Fruit fly (Drosophila melanogaster): ENCODE data around the gene CG5071.

CG5071 gene

DNA sequence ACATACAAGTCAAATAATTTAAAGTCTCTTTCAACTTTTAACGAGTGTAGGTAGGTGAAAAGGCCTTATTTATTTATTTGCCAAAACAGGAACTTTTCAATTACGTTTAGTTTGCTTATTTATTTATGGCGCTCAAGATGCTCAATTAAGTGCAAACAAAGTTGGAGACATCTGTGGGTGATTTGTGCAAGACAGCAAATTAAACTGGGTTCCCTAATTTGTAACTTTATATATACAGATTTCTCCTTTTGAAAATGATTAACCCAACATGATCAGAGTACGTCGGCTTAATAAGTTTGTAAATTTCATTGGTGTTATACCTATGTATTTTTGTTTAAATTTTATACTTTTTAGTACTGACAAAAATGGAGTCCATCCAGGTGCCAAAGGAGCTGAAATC is at the start of gene CG5071:
TSS of gene CG5071 (plus strand) at position 301 of the 400 bp plus-strand sequence.
- TF ChIP-seq sv (GFP tag; optimal IDR thresholded peaks at IDR 0.05), result no peak

DNA sequence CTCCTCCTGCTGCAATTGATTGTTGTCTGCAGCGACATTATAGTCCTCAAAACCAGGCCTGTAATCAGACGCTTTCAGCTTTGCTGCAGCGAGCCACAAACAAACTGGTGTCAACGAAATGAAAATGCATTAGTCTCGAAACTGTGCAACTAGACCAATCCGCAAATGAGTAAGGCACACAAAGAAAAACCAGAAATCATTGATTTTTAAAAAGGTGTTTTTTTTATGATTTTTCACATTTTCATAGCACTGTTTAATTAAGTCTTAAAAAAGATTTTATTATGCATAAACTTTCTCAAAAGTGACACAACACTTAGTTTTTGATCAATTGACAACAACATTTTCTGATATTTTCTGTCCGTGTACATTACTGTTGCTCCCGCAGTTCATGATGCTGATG is 35.1 kb upstream of the CG5071 start, which contains the start of gene CG4582:
TSS of gene CG4582 (minus strand) at position 101 of the 400 bp plus-strand sequence.
- TF ChIP-seq Mio (GFP tag; optimal IDR thresholded peaks at IDR 0.05) (no peak), Jra (GFP tag; optimal IDR thresholded peaks at IDR 0.05) (no peak), sage (GFP tag; optimal IDR thresholded peaks at IDR 0.05) (no peak), CG32264 (GFP tag; optimal IDR thresholded peaks at IDR 0.05) (no peak), sv (GFP tag; optimal IDR thresholded peaks at IDR 0.05) (no peak), rgr (GFP tag; optimal IDR thresholded peaks at IDR 0.05) (no peak), Myc (optimal IDR thresholded peaks at IDR 0.05) (no peak), lola (GFP tag; optimal IDR thresholded peaks at IDR 0.05) (no peak), h (GFP tag; optimal IDR thresholded peaks at IDR 0.05) (no peak), pan (optimal IDR thresholded peaks at IDR 0.05) (no peak), HLH106 (tag; optimal IDR thresholded peaks at IDR 0.05) (no peak), OdsH (GFP tag; optimal IDR thresholded peaks at IDR 0.05) (no peak), Hr78 (GFP tag; optimal IDR thresholded peaks at IDR 0.05) (no peak)

DNA sequence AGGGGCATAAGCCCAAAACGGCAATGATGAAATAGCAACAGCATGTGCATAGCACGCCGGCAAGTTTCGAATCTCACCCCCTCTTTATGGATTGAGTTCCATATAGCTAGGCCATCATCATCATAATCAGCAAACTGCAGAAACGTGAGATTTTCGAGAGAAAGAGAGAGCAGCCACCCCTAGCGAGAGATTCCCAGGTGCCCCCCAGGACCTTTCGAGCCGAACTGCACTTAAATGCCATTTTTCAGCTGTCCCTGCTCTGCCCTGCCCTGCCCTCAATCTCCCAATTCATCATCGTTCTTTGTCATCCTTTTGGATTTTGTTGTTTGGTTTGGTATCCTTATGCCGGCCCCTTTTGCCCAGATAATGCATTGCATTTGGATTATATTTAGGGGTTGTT is 30.5 kb upstream of the CG5071 start:
- TF ChIP-seq Hnf4 (GFP tag; optimal IDR thresholded peaks at IDR 0.05), result no peak
- TF ChIP-seq Vsx2 (GFP tag; optimal IDR thresholded peaks at IDR 0.05; ENCODE audit: partially characterized antibody), result no peak
- no peak for TF ChIP-seq Hr78 (GFP tag; optimal IDR thresholded peaks at IDR 0.05)

DNA sequence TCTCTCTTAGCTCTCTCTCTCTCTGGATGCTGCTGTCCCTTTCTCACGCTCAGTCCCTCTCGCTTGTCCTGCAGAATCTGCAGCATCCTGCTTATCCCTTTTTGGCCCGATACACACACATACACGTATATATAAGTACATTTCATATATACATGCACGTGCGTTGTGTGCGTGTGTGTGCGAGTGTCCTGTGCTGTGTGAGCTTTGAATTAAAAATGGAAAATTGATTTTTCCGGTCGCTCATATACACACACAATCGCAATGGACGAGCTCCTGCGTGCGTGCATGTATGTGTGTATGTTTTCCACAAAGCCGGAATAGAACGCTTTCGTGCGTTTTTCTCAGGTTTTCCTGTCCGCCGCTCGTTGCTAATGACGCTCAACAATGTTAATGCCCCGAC is 29.7 kb upstream of the CG5071 start:
- TF ChIP-seq Rel (GFP tag; optimal IDR thresholded peaks at IDR 0.05), result no peak
- no peak for TF ChIP-seq Rel (tag; optimal IDR thresholded peaks at IDR 0.05)
- no peak for TF ChIP-seq Dif (GFP tag; optimal IDR thresholded peaks at IDR 0.05; ENCODE audit: partially characterized antibody)
- TF ChIP-seq Abd-B (GFP tag; optimal IDR thresholded peaks at IDR 0.05), result no peak
- TF ChIP-seq sv (GFP tag; optimal IDR thresholded peaks at IDR 0.05), result no peak
- no peak for TF ChIP-seq ey (GFP tag; optimal IDR thresholded peaks at IDR 0.05)
- no peak for TF ChIP-seq Hr78 (GFP tag; optimal IDR thresholded peaks at IDR 0.05)
- TF ChIP-seq lola (GFP tag; optimal IDR thresholded peaks at IDR 0.05), result no peak
- no peak for TF ChIP-seq HLH106 (tag; optimal IDR thresholded peaks at IDR 0.05)
- TF ChIP-seq pan (optimal IDR thresholded peaks at IDR 0.05), result no peak
- no peak for TF ChIP-seq psq (GFP tag; optimal IDR thresholded peaks at IDR 0.05)
- TF ChIP-seq tai (GFP tag; optimal IDR thresholded peaks at IDR 0.05), result no peak
- TF ChIP-seq Hr83 (GFP tag; optimal IDR thresholded peaks at IDR 0.05; ENCODE audit: poor library complexity, severe bottlenecking), result no peak
- TF ChIP-seq CrebA (GFP tag; optimal IDR thresholded peaks at IDR 0.05; ENCODE audit: borderline replicate concordance), result no peak
- TF ChIP-seq OdsH (GFP tag; optimal IDR thresholded peaks at IDR 0.05), result no peak

DNA sequence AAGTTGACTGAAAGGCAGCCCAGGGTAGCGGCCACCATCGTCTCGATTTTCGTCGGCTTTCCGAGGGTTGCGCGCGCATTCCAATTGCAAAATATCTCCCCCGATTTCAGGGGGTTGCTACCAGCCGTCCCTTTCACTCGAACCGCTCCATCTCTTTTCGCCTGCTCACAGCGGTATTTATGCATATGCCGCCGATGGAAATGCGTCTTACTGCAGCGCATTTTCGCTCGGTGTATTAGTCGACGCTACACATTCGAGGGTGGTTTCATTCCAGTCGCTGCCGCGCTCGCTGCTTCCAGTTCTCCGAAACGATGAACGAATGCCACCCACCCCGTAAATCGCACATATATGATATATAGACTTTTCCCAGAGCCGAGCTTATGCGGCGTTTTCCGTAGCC is 29.0 kb upstream of the CG5071 start:
- TF ChIP-seq CrebA (GFP tag; optimal IDR thresholded peaks at IDR 0.05; ENCODE audit: borderline replicate concordance), result no peak
- TF ChIP-seq HLH106 (tag; optimal IDR thresholded peaks at IDR 0.05), result no peak
- TF ChIP-seq pan (optimal IDR thresholded peaks at IDR 0.05), result no peak

DNA sequence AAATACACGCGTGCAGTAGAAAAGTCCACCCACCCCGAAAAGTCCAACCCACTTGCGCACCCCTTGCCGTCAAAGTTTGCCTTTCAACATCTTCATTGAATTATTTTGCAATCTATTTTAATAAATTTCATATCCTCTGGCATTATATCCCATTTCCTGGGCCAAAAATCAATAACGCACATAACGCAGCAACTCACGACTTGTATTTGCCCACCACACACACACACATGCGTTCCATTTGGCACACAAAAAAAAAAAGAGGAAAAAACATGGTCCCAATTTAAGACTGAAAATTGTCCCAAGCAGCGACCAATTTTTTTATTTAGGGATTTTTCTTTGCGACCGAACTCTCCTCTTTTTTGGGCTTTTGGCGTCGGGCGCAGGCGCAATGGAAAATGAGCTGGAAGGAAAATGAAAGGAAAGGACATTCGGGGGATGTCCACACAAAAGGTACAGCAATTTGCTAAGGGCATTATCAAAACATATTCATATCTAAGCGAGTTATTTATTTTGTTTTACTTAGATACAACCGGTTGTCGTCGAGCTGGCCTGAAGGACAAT is 27.3 kb upstream of the CG5071 start:
- TF ChIP-seq foxo (GFP tag; optimal IDR thresholded peaks at IDR 0.05), result no peak
- no peak for TF ChIP-seq CG9705 (GFP tag; optimal IDR thresholded peaks at IDR 0.05)
- no peak for TF ChIP-seq rgr (GFP tag; optimal IDR thresholded peaks at IDR 0.05)
- no peak for TF ChIP-seq sage (GFP tag; optimal IDR thresholded peaks at IDR 0.05)
- no peak for TF ChIP-seq br (GFP tag; optimal IDR thresholded peaks at IDR 0.05)
- TF ChIP-seq psq (GFP tag; optimal IDR thresholded peaks at IDR 0.05), result no peak
- TF ChIP-seq Vsx2 (GFP tag; optimal IDR thresholded peaks at IDR 0.05; ENCODE audit: partially characterized antibody), result no peak
- TF ChIP-seq dl (GFP tag; optimal IDR thresholded peaks at IDR 0.05; ENCODE audit: insufficient read depth in 1 of 2, partially characterized antibody in 2 of 2), result no peak
- no peak for TF ChIP-seq fru (GFP tag; optimal IDR thresholded peaks at IDR 0.05)
- no peak for TF ChIP-seq Mio (GFP tag; optimal IDR thresholded peaks at IDR 0.05)
- no peak for TF ChIP-seq woc (GFP tag; optimal IDR thresholded peaks at IDR 0.05)
- no peak for TF ChIP-seq dsf (GFP tag; optimal IDR thresholded peaks at IDR 0.05; ENCODE audit: borderline replicate concordance)
- TF ChIP-seq ey (GFP tag; optimal IDR thresholded peaks at IDR 0.05), result no peak
